Worm (Caenorhabditis elegans) whole organism, L4 larva: ENCODE data around the gene ssu-2.
A peak's percentile ranks its signal among the peaks of the same experiment; 100 is the strongest.
"Not testable (repeated sequence)": the region's sequence is repeated elsewhere in the genome, so short reads cannot be mapped to it uniquely, and the experiment has no call there.

ENCODE experiments used
- F10B5.3 ChIP-seq: sonication (generic microtip); optimal IDR thresholded peaks from 2 replicates; lab custom pipeline; 2016; ENCODE audit warnings: mild to moderate bottlenecking, missing genetic modification characterization, missing compliant biosample characterization
- ZK546.5 ChIP-seq, 2 experiments: sonication (generic microtip); optimal IDR thresholded peaks; 2 replicates each; lab custom pipeline; 2017; ENCODE audit warnings: missing biosample characterization in 2 of 2, missing genetic modification characterization in 2 of 2
- aha-1 ChIP-seq: fragments of 150-350 bp; peaks from one replicate; lab custom pipeline; 2014; ENCODE audit warnings: missing biosample characterization, missing genetic modification characterization
- aly-2 ChIP-seq: sonication (generic microtip); optimal IDR thresholded peaks from 2 replicates; lab custom pipeline; 2018; ENCODE audit warnings: missing biosample characterization, missing genetic modification characterization
- ceh-28 ChIP-seq: fragments of 150-350 bp; optimal IDR thresholded peaks from 2 replicates; lab custom pipeline; 2014; ENCODE audit warnings: missing biosample characterization, missing genetic modification reagents, missing genetic modification characterization
- ceh-82 ChIP-seq: sonication (generic microtip); optimal IDR thresholded peaks from 2 replicates; lab custom pipeline; 2017; ENCODE audit warnings: missing biosample characterization, missing genetic modification characterization
- cey-2 ChIP-seq: sonication (generic microtip); optimal IDR thresholded peaks from 3 replicates; lab custom pipeline; 2017; ENCODE audit warnings: missing genetic modification characterization, mild to moderate bottlenecking, missing compliant biosample characterization, antibody characterized with exemption, borderline replicate concordance; ENCODE audit not compliant: insufficient read depth
- ctbp-1 ChIP-seq: fragments of 200-800 bp; sonication (Bioruptor generic); IDR thresholded peaks from 2 replicates; pipeline ENCODE4 v1.3.6; 2022; ENCODE audit warnings: missing genetic modification reagents, missing genetic modification characterization, missing compliant biosample characterization
- daf-16 ChIP-seq, 3 experiments: sonication (generic microtip); optimal IDR thresholded peaks; 2 replicates each; lab custom pipeline; 2016 to 2017; ENCODE audit warnings: missing genetic modification characterization in 3 of 3, missing genetic modification reagents in 3 of 3, mild to moderate bottlenecking in 2 of 3, missing compliant biosample characterization in 2 of 3, missing biosample characterization in 1 of 3, moderate library complexity in 1 of 3
- dmd-8 ChIP-seq: fragments of 200-800 bp; sonication (Bioruptor generic); IDR thresholded peaks from 2 replicates; pipeline ENCODE4 v1.3.6; 2022; ENCODE audit warnings: missing genetic modification characterization, missing compliant biosample characterization
- fkh-10 ChIP-seq: fragments of 150-350 bp; optimal IDR thresholded peaks from 2 replicates; lab custom pipeline; 2014; ENCODE audit warnings: missing biosample characterization, missing genetic modification reagents, missing genetic modification characterization
- hlh-30 ChIP-seq: sonication (generic microtip); optimal IDR thresholded peaks from 2 replicates; lab custom pipeline; 2017; ENCODE audit warnings: antibody characterized with exemption, mild to moderate bottlenecking, missing genetic modification characterization, missing compliant biosample characterization; ENCODE audit not compliant: insufficient read depth
- hmg-1.1 ChIP-seq: fragments of 200-800 bp; sonication (Bioruptor generic); IDR thresholded peaks from 2 replicates; pipeline ENCODE4 v1.3.6; 2022; ENCODE audit warnings: missing genetic modification reagents, missing genetic modification characterization, missing compliant biosample characterization
- mes-2 ChIP-seq: sonication (generic microtip); optimal IDR thresholded peaks from 2 replicates; lab custom pipeline; 2016; ENCODE audit warnings: missing genotype, mild to moderate bottlenecking, missing genetic modification characterization, missing compliant biosample characterization; ENCODE audit not compliant: poor library complexity, severe bottlenecking
- nhr-28 ChIP-seq: fragments of 150-350 bp; optimal IDR thresholded peaks from 2 replicates; lab custom pipeline; 2014; ENCODE audit warnings: missing biosample characterization, missing genetic modification characterization
- nhr-41 ChIP-seq: fragments of 200-800 bp; sonication (Bioruptor generic); IDR thresholded peaks from 2 replicates; pipeline ENCODE4 v1.3.6; 2022; ENCODE audit warnings: missing genetic modification reagents, missing genetic modification characterization, missing compliant biosample characterization
- pqm-1 ChIP-seq: sonication (generic microtip); optimal IDR thresholded peaks from 2 replicates; lab custom pipeline; 2017; ENCODE audit warnings: missing biosample characterization, missing genetic modification characterization
- rbr-2 ChIP-seq: sonication (generic microtip); optimal IDR thresholded peaks from 2 replicates; lab custom pipeline; 2016; ENCODE audit warnings: missing genotype, missing genetic modification characterization, missing compliant biosample characterization
- saeg-2 ChIP-seq: fragments of 200-800 bp; sonication (Bioruptor generic); IDR thresholded peaks from 2 replicates; pipeline ENCODE4 v1.3.6; 2022; ENCODE audit warnings: missing genetic modification reagents, missing genetic modification characterization, missing compliant biosample characterization
- sdz-12 ChIP-seq: fragments of 200-800 bp; sonication (Bioruptor generic); optimal IDR thresholded peaks from 2 replicates; lab custom pipeline; 2018; ENCODE audit warnings: mild to moderate bottlenecking, missing genetic modification characterization, missing compliant biosample characterization
- snpc-1.2 ChIP-seq: fragments of 200-800 bp; sonication (Bioruptor generic); IDR thresholded peaks from 2 replicates; pipeline ENCODE4 v1.3.6; 2022; ENCODE audit warnings: missing genetic modification reagents, missing genetic modification characterization, missing compliant biosample characterization
- snpc-4 ChIP-seq: fragments of 150-350 bp; optimal IDR thresholded peaks from 2 replicates; lab custom pipeline; 2014; ENCODE audit warnings: missing biosample characterization, missing genetic modification characterization
- tra-1 ChIP-seq: fragments of 200-800 bp; sonication (Bioruptor generic); IDR thresholded peaks from 2 replicates; pipeline ENCODE4 v1.3.6; 2022; ENCODE audit warnings: missing genetic modification reagents, missing genetic modification characterization, missing compliant biosample characterization
- unc-130 ChIP-seq: sonication (generic microtip); optimal IDR thresholded peaks from 2 replicates; lab custom pipeline; 2016; ENCODE audit warnings: missing genetic modification reagents, missing genetic modification characterization, missing compliant biosample characterization
- unc-62 ChIP-seq, 3 experiments: fragments of 150-350 bp in 1 of 3; sonication (generic microtip); optimal IDR thresholded peaks in 2 of 3; peaks in 1 of 3; 1 replicate in 1 of 3; 2 replicates in 2 of 3; lab custom pipeline; 2014 to 2017; ENCODE audit warnings: missing biosample characterization in 3 of 3, missing genetic modification characterization in 3 of 3, missing genetic modification reagents in 3 of 3, missing genotype in 1 of 3
- zip-11 ChIP-seq: fragments of 200-800 bp; sonication (Bioruptor generic); IDR thresholded peaks from 2 replicates; pipeline ENCODE4 v1.3.6; 2022; ENCODE audit warnings: missing genetic modification characterization, missing compliant biosample characterization
- zip-2 ChIP-seq: fragments of 150-350 bp; optimal IDR thresholded peaks from 2 replicates; lab custom pipeline; 2014; ENCODE audit warnings: missing biosample characterization, missing genetic modification characterization

Gene ssu-2

ce11 chrIV:14373814-14374213 is 12.8 kb downstream of the ssu-2 start, which contains the start of gene Y67A10A.7:
Y67A10A.7 (plus strand) TSS chrIV:14374114.
- not testable (repeated sequence) for TF ChIP-seq F10B5.3 (tag; lab: Kevin White, UChicago); ceh-82 (tag; lab: Kevin White, UChicago); nhr-41 (GFP tag; lab: Robert Waterston, UW)

DNA sequence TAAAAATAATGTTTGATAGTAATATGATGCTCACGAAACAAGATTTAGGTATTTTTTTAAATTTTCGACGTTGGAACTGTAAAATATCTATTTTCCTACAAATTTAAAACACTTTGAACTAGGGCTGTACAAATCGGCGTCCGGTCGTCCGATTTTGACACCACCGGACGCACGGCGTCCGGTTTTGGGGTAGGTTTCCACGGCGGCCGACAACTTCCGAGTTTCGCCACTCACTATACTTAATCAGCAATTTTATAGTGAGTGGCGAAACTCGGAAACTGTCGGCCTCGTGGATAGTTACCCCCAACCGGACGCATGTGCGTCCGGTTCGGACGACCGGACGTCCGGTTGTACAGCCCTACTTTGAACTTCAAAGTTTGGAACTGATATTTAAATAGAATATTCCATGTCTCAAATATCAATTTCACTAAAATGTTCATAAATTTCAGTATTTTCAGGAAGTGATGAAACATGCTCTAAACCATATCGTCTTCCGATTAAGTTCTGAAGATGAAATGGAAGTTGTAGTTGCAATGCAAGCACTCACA is 16.3 kb downstream of the ssu-2 start:
- no peak for TF ChIP-seq ctbp-1 (GFP tag; lab: Robert Waterston, UW)
- TF ChIP-seq snpc-1.2 (GFP tag; lab: Robert Waterston, UW) = peak; percentile 95

- TF ChIP-seq unc-62 (GFP tag; optimal IDR thresholded peaks at IDR 0.05 in 1 of 2; lab: Kevin White, UChicago) (peak in 1 of 2 experiments; percentile 97), unc-62 (tag; optimal IDR thresholded peaks at IDR 0.05; lab: Kevin White, UChicago) (no peak), hmg-1.1 (GFP tag; lab: Robert Waterston, UW) (no peak), sdz-12 (GFP tag; lab: Kevin White, UChicago) (no peak), rbr-2 (no peak), mes-2 (no peak)
Observed at ce11 chrIV:14377850-14378249, 16.8 kb downstream of the ssu-2 start.

DNA sequence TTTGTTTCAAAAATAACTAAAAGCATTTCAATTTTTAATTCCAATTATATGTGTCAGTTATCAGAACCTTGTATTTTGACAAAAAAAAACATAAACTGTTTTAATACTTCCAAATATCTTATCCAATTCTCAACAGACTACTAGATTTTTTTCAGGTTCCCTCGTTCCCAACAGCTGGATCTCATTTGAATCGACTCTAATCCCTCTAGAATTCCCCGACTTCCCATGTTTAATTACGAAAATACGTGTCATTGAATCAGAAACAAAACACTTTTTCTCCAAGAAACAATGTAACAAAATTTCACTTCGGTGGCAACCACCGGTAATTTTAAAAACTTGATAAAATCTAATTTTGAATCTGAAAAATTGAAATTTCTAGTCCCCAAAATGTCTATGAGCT is 18.1 kb downstream of the ssu-2 start:
- no peak for TF ChIP-seq aha-1 (tag; lab: Kevin White, UChicago)
- TF ChIP-seq cey-2 (tag; lab: Kevin White, UChicago) = no peak
- no peak for TF ChIP-seq hlh-30 (tag; lab: Kevin White, UChicago)
- TF ChIP-seq ceh-28 (tag; lab: Kevin White, UChicago) = no peak
- no peak for TF ChIP-seq fkh-10 (GFP tag; lab: Kevin White, UChicago)
- TF ChIP-seq snpc-4 (tag; lab: Kevin White, UChicago) = no peak
- TF ChIP-seq tra-1 (GFP tag; lab: Robert Waterston, UW) = no peak
- TF ChIP-seq ZK546.5 (tag; optimal IDR thresholded peaks at IDR 0.05; lab: Kevin White, UChicago) = no peak
- no peak for TF ChIP-seq nhr-28 (tag; lab: Kevin White, UChicago)
- no peak for TF ChIP-seq aly-2 (tag; lab: Kevin White, UChicago)
- no peak for TF ChIP-seq daf-16 (GFP tag; optimal IDR thresholded peaks at IDR 0.05; lab: Kevin White, UChicago)
- no peak for TF ChIP-seq daf-16 (tag; optimal IDR thresholded peaks at IDR 0.05; lab: Kevin White, UChicago)
- no peak for TF ChIP-seq zip-2
- TF ChIP-seq pqm-1 (tag; lab: Kevin White, UChicago) = no peak
- TF ChIP-seq saeg-2 = no peak
- TF ChIP-seq, all 104 proteins: peak for 0

DNA sequence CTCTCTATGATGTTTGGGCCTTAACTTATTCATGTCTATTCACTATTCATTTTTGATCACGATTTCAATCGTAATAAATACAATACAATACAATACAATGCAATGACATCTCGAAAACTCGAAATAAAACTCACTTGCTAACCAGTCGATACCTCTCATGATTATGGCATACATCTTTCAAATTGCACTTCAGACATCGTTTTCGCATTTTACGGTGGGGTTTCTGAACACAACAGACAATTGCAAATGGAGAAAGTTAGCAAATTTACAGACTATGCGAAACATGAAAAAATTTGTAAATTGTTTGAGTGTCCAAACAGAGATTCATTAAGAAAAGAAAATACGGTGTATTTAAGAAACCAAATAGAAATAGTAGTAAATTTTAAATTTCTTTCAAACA is 22.4 kb downstream of the ssu-2 start, which contains the start of gene paqr-3:
Gene paqr-3 (minus strand): TSS at position 210 of the 400 bp plus-strand sequence.
- TF ChIP-seq dmd-8 (GFP tag; lab: Robert Waterston, UW) = no peak
- peak; percentile 78 for TF ChIP-seq snpc-1.2 (GFP tag; lab: Robert Waterston, UW)
- TF ChIP-seq nhr-41 (GFP tag; lab: Robert Waterston, UW) = no peak
- TF ChIP-seq, all 104 proteins: peak for 1

DNA sequence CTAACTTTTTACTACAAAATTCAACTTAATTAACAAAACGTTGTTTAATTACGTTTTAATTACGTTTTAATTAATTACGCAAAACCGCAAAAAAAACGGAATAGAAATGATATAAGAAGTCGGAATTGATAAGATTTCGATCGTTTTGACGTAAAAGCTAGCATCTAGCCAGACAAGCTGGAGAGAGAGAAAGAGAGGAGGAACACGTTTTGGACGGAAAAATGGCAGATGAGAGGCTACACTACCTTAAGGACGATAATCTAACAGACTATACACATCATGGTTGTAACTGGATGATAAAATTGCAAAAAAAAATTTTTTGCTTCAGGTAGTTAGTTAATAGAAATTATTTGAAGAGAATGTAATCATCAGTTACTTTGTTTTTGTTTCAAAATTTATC is 23.1 kb downstream of the ssu-2 start:
- TF ChIP-seq zip-11 = no peak
- peak in 1 of 2 experiments; percentile 56 for TF ChIP-seq unc-62 (GFP tag; optimal IDR thresholded peaks at IDR 0.05 in 1 of 2; lab: Kevin White, UChicago)
- TF ChIP-seq unc-62 (tag; optimal IDR thresholded peaks at IDR 0.05; lab: Kevin White, UChicago) = no peak

DNA sequence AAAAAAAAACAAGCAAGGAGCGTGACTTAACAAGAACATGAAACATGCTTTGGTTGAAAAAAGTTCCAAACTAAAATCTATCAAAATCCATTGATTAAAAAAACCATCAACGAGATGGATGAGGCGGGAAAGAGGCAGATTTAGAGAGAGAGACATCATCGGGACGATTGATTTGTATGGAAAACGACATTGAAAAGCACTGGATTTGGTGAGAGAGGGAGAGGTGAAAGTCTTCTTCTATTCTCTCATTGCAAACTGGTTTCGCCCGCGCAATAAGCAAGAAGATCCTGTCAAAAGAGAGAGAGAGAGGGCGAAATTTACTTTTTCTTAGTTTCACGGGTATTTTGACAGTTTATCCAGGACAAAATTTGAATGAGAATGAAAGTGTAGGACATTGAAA is 24.1 kb downstream of the ssu-2 start:
- TF ChIP-seq nhr-28 (tag; lab: Kevin White, UChicago) (peak; percentile 1), aha-1 (tag; lab: Kevin White, UChicago) (peak; percentile 14), unc-130 (GFP tag; lab: Kevin White, UChicago) (no peak)
